Worm (Caenorhabditis elegans) whole organism, mixed stage, embryonic: ENCODE results near the gene cest-6.

Source experiments
- M03D4.4 ChIP-seq: sonication (generic microtip); optimal IDR thresholded peaks from 2 replicates; lab custom pipeline; 2017; ENCODE audit warnings: mild to moderate bottlenecking, missing genetic modification characterization, missing compliant biosample characterization
- bed-3 ChIP-seq: fragments of 200-800 bp; sonication (Bioruptor generic); optimal IDR thresholded peaks from 3 replicates; lab custom pipeline; 2018; ENCODE audit warnings: mild to moderate bottlenecking, missing genetic modification characterization, moderate library complexity, missing compliant biosample characterization
- blmp-1 ChIP-seq: fragments of 150-350 bp; optimal IDR thresholded peaks from 2 replicates; lab custom pipeline; 2014; ENCODE audit warnings: missing biosample characterization, missing genetic modification characterization
- ceh-39 ChIP-seq: fragments of 150-350 bp; optimal IDR thresholded peaks from 2 replicates; lab custom pipeline; 2014; ENCODE audit warnings: missing biosample characterization, missing genetic modification characterization
- ceh-43 ChIP-seq: fragments of 200-800 bp; sonication (Bioruptor generic); optimal IDR thresholded peaks from 2 replicates; lab custom pipeline; 2018; ENCODE audit warnings: mild to moderate bottlenecking, missing genetic modification characterization, moderate library complexity, missing compliant biosample characterization
- ceh-83 ChIP-seq: fragments of 200-800 bp; sonication (Bioruptor generic); optimal IDR thresholded peaks from 2 replicates; lab custom pipeline; 2018; ENCODE audit warnings: mild to moderate bottlenecking, missing genetic modification characterization, missing compliant biosample characterization
- ces-1 ChIP-seq: fragments of 150-350 bp; optimal IDR thresholded peaks from 2 replicates; lab custom pipeline; 2014; ENCODE audit warnings: missing biosample characterization, missing genetic modification reagents, missing genetic modification characterization
- cnd-1 ChIP-seq: fragments of 200-800 bp; sonication (Bioruptor generic); optimal IDR thresholded peaks from 2 replicates; lab custom pipeline; 2018; ENCODE audit warnings: mild to moderate bottlenecking, missing genetic modification characterization, missing compliant biosample characterization
- drap-1 ChIP-seq: fragments of 200-800 bp; sonication (Bioruptor generic); optimal IDR thresholded peaks from 3 replicates; lab custom pipeline; 2018; ENCODE audit warnings: mild to moderate bottlenecking, missing genetic modification characterization, missing compliant biosample characterization
- elt-1 ChIP-seq: sonication (generic microtip); optimal IDR thresholded peaks from 2 replicates; lab custom pipeline; 2017; ENCODE audit warnings: missing genetic modification characterization, mild to moderate bottlenecking, missing compliant biosample characterization, antibody characterized with exemption, moderate library complexity, borderline replicate concordance; ENCODE audit not compliant: insufficient read depth
- elt-3 ChIP-seq: fragments of 150-350 bp; optimal IDR thresholded peaks from 2 replicates; lab custom pipeline; 2014; ENCODE audit warnings: missing biosample characterization, missing genetic modification characterization
- flh-1 ChIP-seq: fragments of 200-800 bp; sonication (Bioruptor generic); optimal IDR thresholded peaks from 2 replicates; lab custom pipeline; 2018; ENCODE audit warnings: mild to moderate bottlenecking, missing genetic modification characterization, moderate library complexity, missing compliant biosample characterization
- ham-2 ChIP-seq: fragments of 200-800 bp; sonication (Bioruptor generic); optimal IDR thresholded peaks from 2 replicates; lab custom pipeline; 2018; ENCODE audit warnings: mild to moderate bottlenecking, missing genetic modification characterization, missing compliant biosample characterization
- hlh-1 ChIP-seq: fragments of 150-350 bp; optimal IDR thresholded peaks from 2 replicates; lab custom pipeline; 2014; ENCODE audit warnings: missing biosample characterization, missing genetic modification reagents, missing genetic modification characterization
- lin-13 ChIP-seq: fragments of 150-350 bp; optimal IDR thresholded peaks from 2 replicates; lab custom pipeline; 2014; ENCODE audit warnings: missing biosample characterization, missing genetic modification characterization
- lin-32 ChIP-seq: fragments of 200-800 bp; sonication (Bioruptor generic); optimal IDR thresholded peaks from 2 replicates; lab custom pipeline; 2018; ENCODE audit warnings: mild to moderate bottlenecking, missing genetic modification characterization, missing compliant biosample characterization
- lsy-2 ChIP-seq: fragments of 150-350 bp; optimal IDR thresholded peaks from 2 replicates; lab custom pipeline; 2014; ENCODE audit warnings: missing biosample characterization, missing genetic modification characterization
- mab-5 ChIP-seq: fragments of 150-350 bp; optimal IDR thresholded peaks from 2 replicates; lab custom pipeline; 2014; ENCODE audit warnings: missing biosample characterization, missing genetic modification characterization
- mep-1 ChIP-seq: fragments of 150-350 bp; optimal IDR thresholded peaks from 2 replicates; lab custom pipeline; 2017; ENCODE audit warnings: missing biosample characterization, missing genetic modification reagents, missing genetic modification characterization, inconsistent platforms
- mls-2 ChIP-seq: sonication (generic microtip); optimal IDR thresholded peaks from 2 replicates; lab custom pipeline; 2016; ENCODE audit warnings: mild to moderate bottlenecking, missing genetic modification characterization, moderate library complexity, missing compliant biosample characterization
- nhr-12 ChIP-seq: fragments of 150-350 bp; optimal IDR thresholded peaks from 2 replicates; lab custom pipeline; 2014; ENCODE audit warnings: missing biosample characterization, missing genetic modification characterization
- nhr-2 ChIP-seq: fragments of 150-350 bp; optimal IDR thresholded peaks from 2 replicates; lab custom pipeline; 2014; ENCODE audit warnings: missing biosample characterization, missing genetic modification characterization
- nhr-28 ChIP-seq: fragments of 150-350 bp; optimal IDR thresholded peaks from 2 replicates; lab custom pipeline; 2014; ENCODE audit warnings: missing biosample characterization, missing genetic modification characterization
- nhr-76 ChIP-seq: sonication (generic microtip); optimal IDR thresholded peaks from 2 replicates; lab custom pipeline; 2017; ENCODE audit warnings: missing biosample characterization, missing genetic modification characterization
- sem-2 ChIP-seq: fragments of 200-800 bp; sonication (Bioruptor generic); optimal IDR thresholded peaks from 2 replicates; lab custom pipeline; 2018; ENCODE audit warnings: mild to moderate bottlenecking, missing genetic modification characterization, missing compliant biosample characterization
- snpc-4 ChIP-seq: fragments of 150-350 bp; optimal IDR thresholded peaks from 2 replicates; lab custom pipeline; 2014; ENCODE audit warnings: missing biosample characterization, missing genetic modification characterization
- sptf-1 ChIP-seq: sonication (generic microtip); optimal IDR thresholded peaks from 2 replicates; lab custom pipeline; 2017; ENCODE audit warnings: mild to moderate bottlenecking, missing genetic modification characterization, moderate library complexity, missing compliant biosample characterization
- unc-120 ChIP-seq: sonication (generic microtip); optimal IDR thresholded peaks from 2 replicates; lab custom pipeline; 2017; ENCODE audit warnings: missing genetic modification characterization, missing compliant biosample characterization; ENCODE audit not compliant: poor library complexity, severe bottlenecking
- unc-39 ChIP-seq: fragments of 150-350 bp; optimal IDR thresholded peaks from 2 replicates; lab custom pipeline; 2014; ENCODE audit warnings: missing biosample characterization, missing genetic modification characterization
- unc-62 ChIP-seq: fragments of 150-350 bp; optimal IDR thresholded peaks from 2 replicates; lab custom pipeline; 2014; ENCODE audit warnings: missing biosample characterization, missing genetic modification reagents, missing genetic modification characterization
- zip-8 ChIP-seq: fragments of 150-350 bp; optimal IDR thresholded peaks from 2 replicates; lab custom pipeline; 2014; ENCODE audit warnings: missing biosample characterization, missing genetic modification characterization
- ztf-11 ChIP-seq: fragments of 150-350 bp; optimal IDR thresholded peaks from 2 replicates; lab custom pipeline; 2014; ENCODE audit warnings: missing biosample characterization, missing genetic modification characterization

The cest-6 gene

DNA sequence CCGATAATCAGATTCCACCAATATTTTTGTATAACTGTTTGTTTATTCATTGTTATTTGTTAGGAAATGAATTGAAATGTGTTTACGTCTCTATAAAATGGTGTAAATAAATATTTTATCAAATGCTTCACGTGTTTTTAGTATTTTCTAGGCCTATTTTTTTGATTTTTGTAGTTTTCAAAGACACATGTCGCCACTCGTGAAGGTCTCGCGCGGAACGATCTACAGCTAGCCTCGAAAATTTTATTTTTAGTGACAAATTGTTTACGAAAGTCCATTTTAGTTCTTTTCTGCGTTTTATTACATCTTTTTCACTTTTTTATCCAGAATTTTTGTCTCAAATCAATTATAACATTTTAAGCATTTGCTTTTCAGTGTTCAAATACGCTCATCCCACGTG is 24.7 kb downstream of the cest-6 start, which contains the start of gene T22D1.5:
T22D1.5 (plus strand) TSS at position 376 of the 400 bp plus-strand sequence.
- TF ChIP-seq zip-8 (tag; lab: Kevin White, UChicago): no peak

DNA sequence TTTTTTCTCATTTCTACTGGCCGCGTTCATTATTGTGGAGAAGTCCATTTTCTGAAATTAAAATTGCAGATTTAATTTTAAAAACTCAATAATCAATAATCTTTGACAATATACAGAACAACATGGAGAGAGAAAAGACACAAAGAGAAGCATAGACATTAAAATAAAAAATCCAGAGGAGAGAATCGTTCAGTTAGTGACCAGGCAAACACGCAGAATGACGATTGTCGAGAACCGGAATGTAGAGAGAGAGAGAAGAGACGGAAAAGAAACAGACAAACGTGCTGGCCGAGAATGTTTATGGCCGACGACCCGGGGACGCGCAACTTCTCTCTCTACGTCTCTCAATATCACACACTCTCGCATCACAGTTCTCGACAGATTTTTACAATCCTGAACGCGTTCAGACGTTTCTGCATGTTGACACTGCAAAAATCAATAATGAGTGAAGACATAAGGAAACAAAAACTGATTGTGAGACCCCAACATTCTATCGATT is 40.7 kb downstream of the cest-6 start, which contains the start of the genes T05A12.3 and T05A12.4:
T05A12.3 (minus strand) TSS at position 51 of the 499 bp plus-strand sequence.
T05A12.4 (plus strand) TSS at position 348 of the 499 bp plus-strand sequence.
- TF ChIP-seq ham-2: no peak
- TF ChIP-seq ceh-43: no peak
- TF ChIP-seq M03D4.4 (tag; lab: Kevin White, UChicago): no peak
- no peak for TF ChIP-seq nhr-76
- TF ChIP-seq elt-1 (tag; lab: Kevin White, UChicago): no peak
- peak; percentile 5 for TF ChIP-seq ces-1 (GFP tag; lab: Kevin White, UChicago)
- TF ChIP-seq sptf-1 (tag; lab: Kevin White, UChicago): no peak
- no peak for TF ChIP-seq cnd-1 (tag; lab: Kevin White, UChicago)
- no peak for TF ChIP-seq mls-2 (tag; lab: Kevin White, UChicago)
- TF ChIP-seq zip-8 (tag; lab: Kevin White, UChicago): no peak
- no peak for TF ChIP-seq ceh-83 (GFP tag; lab: Kevin White, UChicago)
- no peak for TF ChIP-seq unc-62 (GFP tag; lab: Kevin White, UChicago)
- TF ChIP-seq mab-5: no peak
- peak; percentile 27 for TF ChIP-seq drap-1
- no peak for TF ChIP-seq ceh-39 (tag; lab: Kevin White, UChicago)
- TF ChIP-seq hlh-1: no peak
- TF ChIP-seq nhr-2 (tag; lab: Kevin White, UChicago): no peak
- no peak for TF ChIP-seq lin-13 (tag; lab: Kevin White, UChicago)
- no peak for TF ChIP-seq unc-39 (tag; lab: Kevin White, UChicago)
- TF ChIP-seq blmp-1 (tag; lab: Kevin White, UChicago): no peak
- peak; percentile 24 for TF ChIP-seq lsy-2 (tag; lab: Kevin White, UChicago)
- TF ChIP-seq nhr-12 (tag; lab: Kevin White, UChicago): no peak
- no peak for TF ChIP-seq mep-1 (tag; lab: Kevin White, UChicago)
- TF ChIP-seq unc-120 (tag; lab: Kevin White, UChicago): no peak
- TF ChIP-seq bed-3: no peak
- TF ChIP-seq elt-3: no peak

DNA sequence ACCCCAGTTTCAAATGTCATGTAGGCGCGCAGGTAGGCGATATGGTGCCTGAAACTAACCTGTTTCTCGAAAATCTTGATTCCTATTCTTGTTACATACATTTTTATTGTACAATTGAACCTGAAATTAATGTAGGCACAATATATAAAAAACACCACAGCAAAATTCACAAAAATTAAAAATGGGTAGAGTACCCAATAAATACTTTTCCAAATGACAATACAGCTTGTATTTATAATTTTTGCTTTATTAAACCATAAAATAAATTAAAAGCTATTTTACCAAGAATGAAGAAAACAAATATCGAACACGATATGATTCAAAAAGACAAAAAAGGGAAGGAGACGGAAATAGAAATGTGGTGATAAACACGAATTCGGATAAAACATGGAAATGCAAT is 45.0 kb downstream of the cest-6 start, which contains the start of gene tre-2:
tre-2 (minus strand) TSS at position 101 of the 400 bp plus-strand sequence.
- TF ChIP-seq ceh-83 (GFP tag; lab: Kevin White, UChicago) (no peak), unc-39 (tag; lab: Kevin White, UChicago) (no peak), nhr-2 (tag; lab: Kevin White, UChicago) (no peak), snpc-4 (no peak), lin-32 (GFP tag; lab: Kevin White, UChicago) (no peak), nhr-28 (tag; lab: Kevin White, UChicago) (no peak)

DNA sequence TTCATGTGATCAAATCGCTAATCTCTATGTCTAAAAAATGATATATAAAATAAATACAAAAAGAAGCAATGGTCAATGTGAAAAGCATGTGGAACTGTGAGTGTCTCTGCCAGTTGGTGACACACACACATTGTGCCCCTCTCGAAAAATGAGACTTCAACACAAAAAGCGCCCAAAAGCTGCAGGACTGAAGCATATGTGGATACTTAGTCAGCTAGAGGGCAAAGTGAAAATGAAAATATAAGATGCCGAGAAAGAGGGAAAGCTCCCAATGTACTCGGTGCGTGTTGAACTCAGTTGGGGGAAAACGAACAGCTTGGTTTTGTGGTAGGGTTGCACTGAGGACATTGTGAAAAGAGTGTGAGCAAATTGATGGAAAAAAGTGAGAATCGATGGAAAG is 47.1 kb downstream of the cest-6 start:
- TF ChIP-seq drap-1: no peak
- TF ChIP-seq flh-1: no peak
- no peak for TF ChIP-seq elt-3
- TF ChIP-seq mep-1 (tag; lab: Kevin White, UChicago): no peak
- TF ChIP-seq zip-8 (tag; lab: Kevin White, UChicago): no peak
- peak; percentile 45 for TF ChIP-seq hlh-1
- no peak for TF ChIP-seq sem-2 (GFP tag; lab: Kevin White, UChicago)
- TF ChIP-seq nhr-2 (tag; lab: Kevin White, UChicago): no peak
- no peak for TF ChIP-seq lin-32 (GFP tag; lab: Kevin White, UChicago)
- peak; percentile 21 for TF ChIP-seq unc-62 (GFP tag; lab: Kevin White, UChicago)
- no peak for TF ChIP-seq M03D4.4 (tag; lab: Kevin White, UChicago)
- TF ChIP-seq elt-1 (tag; lab: Kevin White, UChicago): no peak
- TF ChIP-seq lsy-2 (tag; lab: Kevin White, UChicago): no peak
- peak; percentile 57 for TF ChIP-seq ces-1 (GFP tag; lab: Kevin White, UChicago)
- TF ChIP-seq ztf-11: no peak
- TF ChIP-seq, all 35 proteins: peak for 3
